Fruit fly (Drosophila melanogaster) whole organism, pupa: ENCODE results near the gene CG43083.

Experiments
- CG10348 ChIP-seq: fragments of 200-800 bp; sonication (Bioruptor generic); IDR thresholded peaks from 2 replicates; pipeline ENCODE4 v1.3.6; 2022; ENCODE audit warnings: missing biosample characterization, missing genetic modification characterization
- CG13204 ChIP-seq: fragments of 200-800 bp; sonication (Bioruptor generic); optimal IDR thresholded peaks from 2 replicates; lab custom pipeline; 2018; ENCODE audit warnings: missing biosample characterization, mild to moderate bottlenecking, missing genetic modification characterization, moderate library complexity
- CG17806 ChIP-seq: fragments of 200-800 bp; sonication (Bioruptor generic); optimal IDR thresholded peaks from 2 replicates; lab custom pipeline; 2018; ENCODE audit warnings: missing biosample characterization, mild to moderate bottlenecking, missing genetic modification characterization, moderate library complexity
- CG8159 ChIP-seq: fragments of 200-800 bp; sonication (Bioruptor generic); optimal IDR thresholded peaks from 3 replicates; lab custom pipeline; 2018; ENCODE audit warnings: missing biosample characterization, mild to moderate bottlenecking, missing genetic modification characterization, moderate library complexity
- D1 ChIP-seq: fragments of 200-800 bp; sonication (Bioruptor generic); optimal IDR thresholded peaks from 2 replicates; lab custom pipeline; 2018; ENCODE audit warnings: missing biosample characterization, mild to moderate bottlenecking, missing genetic modification characterization, moderate library complexity
- EcR ChIP-seq: fragments of 200-800 bp; sonication (Bioruptor generic); optimal IDR thresholded peaks from 3 replicates; lab custom pipeline; 2019; ENCODE audit warnings: missing biosample characterization, missing genetic modification characterization, mild to moderate bottlenecking, moderate library complexity, missing genetic modification reagents
- Pif1A ChIP-seq: fragments of 200-800 bp; sonication (Bioruptor generic); optimal IDR thresholded peaks from 3 replicates; lab custom pipeline; 2016; ENCODE audit warnings: missing biosample characterization, missing genetic modification characterization
- Snoo ChIP-seq: fragments of 200-800 bp; sonication (Bioruptor generic); optimal IDR thresholded peaks from 3 replicates; lab custom pipeline; 2017; ENCODE audit warnings: missing biosample characterization, mild to moderate bottlenecking, missing genetic modification characterization, inconsistent platforms
- gl ChIP-seq: fragments of 200-800 bp; sonication (Bioruptor generic); optimal IDR thresholded peaks from 2 replicates; lab custom pipeline; 2018; ENCODE audit warnings: missing biosample characterization, mild to moderate bottlenecking, missing genetic modification characterization

dm6 chr3L:15664199-15664794 lies 15.9 kb downstream of the CG43083 start:
- TF ChIP-seq Pif1A (GFP tag; lab: Kevin White, UChicago) (no peak), gl (tag; lab: Kevin White, UChicago) (no peak), D1 (tag; lab: Kevin White, UChicago) (no peak), CG13204 (GFP tag; lab: Kevin White, UChicago) (no peak), EcR (no peak), CG8159 (tag; lab: Kevin White, UChicago) (no peak), CG17806 (no peak), CG10348 (GFP tag; lab: Robert Waterston, UW) (no peak), Snoo (tag; lab: Kevin White, UChicago) (no peak)
